Worm (Caenorhabditis elegans) whole organism, L4 larva: Measurements from ENCODE around the gene ttr-14.

Experiments
- nhr-28 ChIP-seq: fragments of 150-350 bp; optimal IDR thresholded peaks from 2 replicates; lab custom pipeline; 2014; ENCODE audit warnings: missing biosample characterization, missing genetic modification characterization
- pha-4 ChIP-seq, 2 experiments: fragments of 150-350 bp in 1 of 2; fragments of 200-800 bp in 1 of 2; sonication (Bioruptor generic) in 1 of 2; IDR thresholded peaks in 1 of 2; optimal IDR thresholded peaks in 1 of 2; 2 replicates each; pipeline versions ENCODE4 v1.3.6 to Lab custom; 2014 to 2022; ENCODE audit warnings: missing genetic modification characterization in 2 of 2, missing genetic modification reagents in 2 of 2, missing biosample characterization in 1 of 2, missing compliant biosample characterization in 1 of 2
- unc-130 ChIP-seq: sonication (generic microtip); optimal IDR thresholded peaks from 2 replicates; lab custom pipeline; 2016; ENCODE audit warnings: missing genetic modification reagents, missing genetic modification characterization, missing compliant biosample characterization

DNA sequence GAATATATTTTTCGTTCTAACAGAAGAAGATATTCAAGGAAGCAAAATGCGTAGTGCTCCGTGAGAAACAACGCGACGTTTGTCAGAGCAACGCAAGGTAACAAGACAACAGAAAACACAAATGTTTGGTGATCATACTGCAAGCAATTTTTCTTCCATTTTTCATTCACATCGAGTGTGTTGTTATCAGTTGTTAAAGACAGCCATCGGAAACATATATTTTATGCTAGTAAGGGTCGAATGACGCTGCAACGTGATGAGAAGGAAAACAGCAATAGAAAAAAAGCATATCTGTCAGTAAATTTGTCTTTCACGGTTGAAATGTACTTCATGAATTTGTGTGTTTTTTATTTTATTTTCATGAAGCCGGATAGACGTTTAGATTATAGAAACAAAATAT is 39.2 kb upstream of the ttr-14 start:
- TF ChIP-seq pha-4 (GFP tag; IDR thresholded peaks at IDR 0.05; lab: Robert Waterston, UW) = no peak
- no peak for TF ChIP-seq pha-4 (tag; optimal IDR thresholded peaks at IDR 0.05; lab: Kevin White, UChicago)
- TF ChIP-seq unc-130 (GFP tag; lab: Kevin White, UChicago) = no peak
- TF ChIP-seq nhr-28 (tag; lab: Kevin White, UChicago) = peak; percentile 60
